Fruit fly (Drosophila melanogaster): ENCODE results near the gene CG10375.
A peak's percentile ranks its signal among the peaks of the same experiment; 100 is the strongest.

Gene CG10375

DNA sequence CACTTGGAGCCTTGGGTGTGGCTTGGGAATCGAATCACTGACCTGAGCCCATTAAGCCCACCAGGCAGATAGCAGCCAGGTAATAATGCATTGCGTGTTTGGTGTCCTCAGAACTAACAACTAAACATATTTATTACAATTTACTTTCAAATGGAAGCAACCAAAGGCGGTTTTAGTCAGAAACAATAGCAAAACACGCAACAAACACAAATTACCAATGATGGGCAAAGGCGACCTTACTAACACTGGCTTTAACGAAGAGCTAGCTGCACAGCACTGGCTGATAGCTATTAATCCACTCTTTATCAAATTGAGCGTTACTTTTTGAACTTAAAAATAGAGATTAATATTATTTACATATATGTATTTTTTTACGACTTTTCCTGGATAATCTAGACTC, 4.5 kb upstream of the CG10375 start, which contains the start of gene udt (continued):
- TF ChIP-seq ATbp (GFP tag; optimal IDR thresholded peaks at IDR 0.05) (no peak), CG12744 (GFP tag; optimal IDR thresholded peaks at IDR 0.05) (no peak), stwl (tag; optimal IDR thresholded peaks at IDR 0.05) (peak; percentile 86), Nf-YB (GFP tag; optimal IDR thresholded peaks at IDR 0.05) (no peak), CG10431 (GFP tag; optimal IDR thresholded peaks at IDR 0.05) (no peak), fu2 (GFP tag; optimal IDR thresholded peaks at IDR 0.05) (no peak), corto (GFP tag; optimal IDR thresholded peaks at IDR 0.05) (no peak), Jarid2 (GFP tag; optimal IDR thresholded peaks at IDR 0.05) (no peak), NC2α (GFP tag; optimal IDR thresholded peaks at IDR 0.05) (no peak), CG10462 (GFP tag; optimal IDR thresholded peaks at IDR 0.05) (no peak), Sox102F (GFP tag; optimal IDR thresholded peaks at IDR 0.05) (no peak), CG6254 (GFP tag; optimal IDR thresholded peaks at IDR 0.05) (no peak), ken (GFP tag; IDR thresholded peaks at IDR 0.05) (no peak), toy (GFP tag; IDR thresholded peaks at IDR 0.05) (no peak), kah (GFP tag; optimal IDR thresholded peaks at IDR 0.05) (no peak), pho (GFP tag; optimal IDR thresholded peaks at IDR 0.05) (no peak), eyg (GFP tag; optimal IDR thresholded peaks at IDR 0.05) (no peak), Sry-β (GFP tag; optimal IDR thresholded peaks at IDR 0.05) (no peak), cas (GFP tag; IDR thresholded peaks at IDR 0.05) (no peak), grau (tag; optimal IDR thresholded peaks at IDR 0.05) (no peak), Trl (optimal IDR thresholded peaks at IDR 0.05) (no peak), Trl (GFP tag; optimal IDR thresholded peaks at IDR 0.05) (no peak), HLH54F (GFP tag; optimal IDR thresholded peaks at IDR 0.05) (no peak), CG10654 (GFP tag; optimal IDR thresholded peaks at IDR 0.05) (peak; percentile 6), CG11560 (tag; IDR thresholded peaks at IDR 0.05) (no peak), sd (tag; optimal IDR thresholded peaks at IDR 0.05) (no peak), shn (GFP tag; optimal IDR thresholded peaks at IDR 0.05) (no peak), CG8281 (tag; optimal IDR thresholded peaks at IDR 0.05) (no peak), Fer3 (tag; optimal IDR thresholded peaks at IDR 0.05) (no peak), Kr (GFP tag; optimal IDR thresholded peaks at IDR 0.05) (no peak), CG18262 (tag; optimal IDR thresholded peaks at IDR 0.05) (no peak), nerfin-1 (tag; optimal IDR thresholded peaks at IDR 0.05) (no peak), CG9817 (tag; optimal IDR thresholded peaks at IDR 0.05) (no peak), caup (GFP tag; optimal IDR thresholded peaks at IDR 0.05; ENCODE audit: severe bottlenecking) (no peak), CG31441 (GFP tag; IDR thresholded peaks at IDR 0.05) (no peak), CG7357 (GFP tag; IDR thresholded peaks at IDR 0.05) (no peak), D (optimal IDR thresholded peaks at IDR 0.05) (no peak), D (GFP tag; optimal IDR thresholded peaks at IDR 0.05) (no peak), CG4707 (GFP tag; optimal IDR thresholded peaks at IDR 0.05) (no peak), hth (optimal IDR thresholded peaks at IDR 0.05) (no peak), bbx (GFP tag; IDR thresholded peaks at IDR 0.05; ENCODE audit: partially characterized antibody) (peak; percentile 20; the same call in 1 of the 2 replicates), MBD-R2 (GFP tag; IDR thresholded peaks at IDR 0.05) (peak; percentile 32; the same call in 1 of the 2 replicates), chn (GFP tag; optimal IDR thresholded peaks at IDR 0.05) (no peak), CG3281 (GFP tag; optimal IDR thresholded peaks at IDR 0.05) (no peak), CG2120 (GFP tag; optimal IDR thresholded peaks at IDR 0.05) (peak; percentile 48), YL-1 (GFP tag; optimal IDR thresholded peaks at IDR 0.05) (peak; percentile 12), Side (GFP tag; optimal IDR thresholded peaks at IDR 0.05) (no peak), Lim3 (GFP tag; IDR thresholded peaks at IDR 0.05) (no peak), inv (GFP tag; IDR thresholded peaks at IDR 0.05; ENCODE audit: partially characterized antibody) (no peak), Doc3 (GFP tag; IDR thresholded peaks at IDR 0.05; ENCODE audit: partially characterized antibody) (no peak), nau (GFP tag; optimal IDR thresholded peaks at IDR 0.05) (no peak), Hmx (GFP tag; optimal IDR thresholded peaks at IDR 0.05) (no peak)

Data from whole organism, embryonic.